Worm (Caenorhabditis elegans) whole organism, L3 larva: ENCODE results near the gene K07H8.11.

Source experiments
- R02D3.7 ChIP-seq: fragments of 150-350 bp; optimal IDR thresholded peaks from 2 replicates; lab custom pipeline; 2014; ENCODE audit warnings: missing biosample characterization, missing genetic modification characterization
- ZK546.5 ChIP-seq: sonication (generic microtip); optimal IDR thresholded peaks from 2 replicates; lab custom pipeline; 2017; ENCODE audit warnings: missing biosample characterization, missing genetic modification characterization
- aly-2 ChIP-seq: fragments of 150-350 bp; optimal IDR thresholded peaks from 2 replicates; lab custom pipeline; 2014; ENCODE audit warnings: missing biosample characterization, missing genetic modification characterization
- ama-1 ChIP-seq: fragments of 150-350 bp; optimal IDR thresholded peaks from 2 replicates; lab custom pipeline; 2018
- ceh-16 ChIP-seq: sonication (generic microtip); optimal IDR thresholded peaks from 2 replicates; lab custom pipeline; 2017; ENCODE audit warnings: missing biosample characterization, missing genetic modification characterization
- ceh-28 ChIP-seq: fragments of 150-350 bp; optimal IDR thresholded peaks from 2 replicates; lab custom pipeline; 2014; ENCODE audit warnings: missing biosample characterization, missing genetic modification reagents, missing genetic modification characterization
- ceh-82 ChIP-seq: fragments of 150-350 bp; optimal IDR thresholded peaks from 2 replicates; lab custom pipeline; 2014; ENCODE audit warnings: missing biosample characterization, missing genetic modification characterization
- ceh-9 ChIP-seq: sonication (generic microtip); optimal IDR thresholded peaks from 2 replicates; lab custom pipeline; 2018; ENCODE audit warnings: missing biosample characterization, missing genetic modification characterization
- daf-12 ChIP-seq: fragments of 150-350 bp; optimal IDR thresholded peaks from 2 replicates; lab custom pipeline; 2014; ENCODE audit warnings: missing biosample characterization, missing genetic modification reagents, missing genetic modification characterization
- egl-27 ChIP-seq: sonication (generic microtip); optimal IDR thresholded peaks from 4 replicates; lab custom pipeline; 2017; ENCODE audit warnings: missing biosample characterization, missing genetic modification reagents, missing genetic modification characterization
- egl-5 ChIP-seq: fragments of 150-350 bp; optimal IDR thresholded peaks from 2 replicates; lab custom pipeline; 2017; ENCODE audit warnings: missing biosample characterization, missing genetic modification reagents, missing genetic modification characterization, inconsistent platforms
- elt-1 ChIP-seq: fragments of 150-350 bp; optimal IDR thresholded peaks from 2 replicates; lab custom pipeline; 2014; ENCODE audit warnings: missing biosample characterization, missing genetic modification characterization
- elt-2 ChIP-seq: sonication (generic microtip); optimal IDR thresholded peaks from 2 replicates; lab custom pipeline; 2016; ENCODE audit warnings: missing genetic modification reagents, mild to moderate bottlenecking, missing genetic modification characterization, missing compliant biosample characterization
- elt-3 ChIP-seq, 3 experiments: fragments of 150-350 bp in 1 of 3; sonication (generic microtip) in 2 of 3; optimal IDR thresholded peaks; 2 replicates in 2 of 3; 4 replicates in 1 of 3; lab custom pipeline; 2014 to 2017; ENCODE audit warnings: missing biosample characterization in 3 of 3, missing genetic modification characterization in 3 of 3
- eor-1 ChIP-seq, 2 experiments: fragments of 150-350 bp; optimal IDR thresholded peaks; 2 replicates each; lab custom pipeline; 2014 to 2018; ENCODE audit warnings: missing biosample characterization in 2 of 2, missing genetic modification characterization in 2 of 2
- fkh-10 ChIP-seq: sonication (generic microtip); optimal IDR thresholded peaks from 2 replicates; lab custom pipeline; 2017; ENCODE audit warnings: missing biosample characterization, missing genetic modification reagents, missing genetic modification characterization
- fkh-2 ChIP-seq: fragments of 150-350 bp; optimal IDR thresholded peaks from 2 replicates; lab custom pipeline; 2014; ENCODE audit warnings: missing biosample characterization, missing genetic modification reagents, missing genetic modification characterization
- fos-1 ChIP-seq: fragments of 150-350 bp; optimal IDR thresholded peaks from 2 replicates; lab custom pipeline; 2014; ENCODE audit warnings: missing biosample characterization, missing genetic modification characterization
- hmg-11 ChIP-seq: sonication (generic microtip); optimal IDR thresholded peaks from 2 replicates; lab custom pipeline; 2016; ENCODE audit warnings: missing genetic modification characterization, missing compliant biosample characterization
- jun-1 ChIP-seq: fragments of 150-350 bp; optimal IDR thresholded peaks from 2 replicates; lab custom pipeline; 2014; ENCODE audit warnings: missing biosample characterization, missing genetic modification reagents, missing genetic modification characterization
- lin-15B ChIP-seq: fragments of 150-350 bp; optimal IDR thresholded peaks from 2 replicates; lab custom pipeline; 2014; ENCODE audit warnings: missing biosample characterization, missing genetic modification characterization
- lin-39 ChIP-seq: fragments of 150-350 bp; optimal IDR thresholded peaks from 2 replicates; lab custom pipeline; 2018; ENCODE audit warnings: missing biosample characterization, missing genetic modification reagents, missing genetic modification characterization
- lsy-12 ChIP-seq: sonication (generic microtip); optimal IDR thresholded peaks from 2 replicates; lab custom pipeline; 2016; ENCODE audit warnings: mild to moderate bottlenecking, missing genetic modification characterization, missing compliant biosample characterization
- mdl-1 ChIP-seq: fragments of 150-350 bp; optimal IDR thresholded peaks from 2 replicates; lab custom pipeline; 2014; ENCODE audit warnings: missing biosample characterization, missing genetic modification characterization
- mml-1 ChIP-seq: fragments of 150-350 bp; sonication (generic microtip); optimal IDR thresholded peaks from 3 replicates; lab custom pipeline; 2014; ENCODE audit warnings: missing biosample characterization, missing genetic modification characterization
- nfya-1 ChIP-seq: sonication (generic microtip); optimal IDR thresholded peaks from 2 replicates; lab custom pipeline; 2017; ENCODE audit warnings: missing genetic modification characterization, mild to moderate bottlenecking, missing compliant biosample characterization, antibody characterized with exemption, moderate library complexity; ENCODE audit not compliant: insufficient read depth
- nhr-11 ChIP-seq: fragments of 150-350 bp; optimal IDR thresholded peaks from 2 replicates; lab custom pipeline; 2014; ENCODE audit warnings: missing biosample characterization, missing genetic modification characterization
- nhr-12 ChIP-seq: fragments of 150-350 bp; optimal IDR thresholded peaks from 2 replicates; lab custom pipeline; 2014; ENCODE audit warnings: missing biosample characterization, missing genetic modification characterization
- nhr-23 ChIP-seq: fragments of 150-350 bp; optimal IDR thresholded peaks from 2 replicates; lab custom pipeline; 2014; ENCODE audit warnings: missing biosample characterization, missing genetic modification reagents, missing genetic modification characterization
- nhr-237 ChIP-seq: fragments of 150-350 bp; optimal IDR thresholded peaks from 2 replicates; lab custom pipeline; 2014; ENCODE audit warnings: missing biosample characterization, missing genetic modification characterization
- nhr-25 ChIP-seq: sonication (generic microtip); optimal IDR thresholded peaks from 2 replicates; lab custom pipeline; 2017; ENCODE audit warnings: missing biosample characterization, missing genetic modification characterization
- nhr-28 ChIP-seq: fragments of 150-350 bp; optimal IDR thresholded peaks from 2 replicates; lab custom pipeline; 2014; ENCODE audit warnings: missing biosample characterization, missing genetic modification characterization
- nhr-43 ChIP-seq: sonication (generic microtip); optimal IDR thresholded peaks from 2 replicates; lab custom pipeline; 2016; ENCODE audit warnings: mild to moderate bottlenecking, missing genetic modification characterization, missing compliant biosample characterization; ENCODE audit not compliant: poor library complexity, severe bottlenecking
- nhr-67 ChIP-seq: fragments of 150-350 bp; optimal IDR thresholded peaks from 2 replicates; lab custom pipeline; 2014; ENCODE audit warnings: missing biosample characterization, missing genetic modification characterization
- nhr-76 ChIP-seq: fragments of 150-350 bp; sonication (generic microtip); optimal IDR thresholded peaks from 5 replicates; lab custom pipeline; 2014; ENCODE audit warnings: missing biosample characterization, missing genetic modification characterization
- nhr-77 ChIP-seq: fragments of 150-350 bp; optimal IDR thresholded peaks from 2 replicates; lab custom pipeline; 2014; ENCODE audit warnings: missing biosample characterization, missing genetic modification characterization
- pha-4 ChIP-seq: fragments of 150-350 bp; optimal IDR thresholded peaks from 2 replicates; lab custom pipeline; 2014; ENCODE audit warnings: missing biosample characterization, missing genetic modification reagents, missing genetic modification characterization
- pqm-1 ChIP-seq: fragments of 150-350 bp; optimal IDR thresholded peaks from 2 replicates; lab custom pipeline; 2017; ENCODE audit warnings: missing biosample characterization, missing genetic modification characterization, inconsistent platforms
- sea-2 ChIP-seq: fragments of 150-350 bp; sonication (generic microtip); optimal IDR thresholded peaks from 4 replicates; lab custom pipeline; 2014; ENCODE audit warnings: missing biosample characterization, missing genetic modification reagents, missing genetic modification characterization
- skn-1 ChIP-seq: fragments of 150-350 bp; optimal IDR thresholded peaks from 2 replicates; lab custom pipeline; 2014; ENCODE audit warnings: missing biosample characterization, missing genetic modification characterization
- snpc-4 ChIP-seq: fragments of 150-350 bp; optimal IDR thresholded peaks from 2 replicates; lab custom pipeline; 2014; ENCODE audit warnings: missing biosample characterization, missing genetic modification characterization
- tbx-2 ChIP-seq: sonication (generic microtip); optimal IDR thresholded peaks from 2 replicates; lab custom pipeline; 2016; ENCODE audit warnings: mild to moderate bottlenecking, missing genetic modification characterization, missing compliant biosample characterization
- unc-39 ChIP-seq: sonication (generic microtip); optimal IDR thresholded peaks from 4 replicates; lab custom pipeline; 2017; ENCODE audit warnings: missing biosample characterization, missing genetic modification characterization
- unc-62 ChIP-seq: fragments of 150-350 bp; sonication (generic microtip); optimal IDR thresholded peaks from 4 replicates; lab custom pipeline; 2014; ENCODE audit warnings: missing biosample characterization, missing genetic modification reagents, missing genetic modification characterization
- zag-1 ChIP-seq: fragments of 150-350 bp; optimal IDR thresholded peaks from 2 replicates; lab custom pipeline; 2014; ENCODE audit warnings: missing biosample characterization, missing genetic modification characterization
- ztf-11 ChIP-seq: fragments of 150-350 bp; optimal IDR thresholded peaks from 2 replicates; lab custom pipeline; 2014; ENCODE audit warnings: missing biosample characterization, missing genetic modification characterization
- ztf-4 ChIP-seq: fragments of 150-350 bp; optimal IDR thresholded peaks from 2 replicates; lab custom pipeline; 2014; ENCODE audit warnings: missing biosample characterization, missing genetic modification characterization

Gene K07H8.11

DNA sequence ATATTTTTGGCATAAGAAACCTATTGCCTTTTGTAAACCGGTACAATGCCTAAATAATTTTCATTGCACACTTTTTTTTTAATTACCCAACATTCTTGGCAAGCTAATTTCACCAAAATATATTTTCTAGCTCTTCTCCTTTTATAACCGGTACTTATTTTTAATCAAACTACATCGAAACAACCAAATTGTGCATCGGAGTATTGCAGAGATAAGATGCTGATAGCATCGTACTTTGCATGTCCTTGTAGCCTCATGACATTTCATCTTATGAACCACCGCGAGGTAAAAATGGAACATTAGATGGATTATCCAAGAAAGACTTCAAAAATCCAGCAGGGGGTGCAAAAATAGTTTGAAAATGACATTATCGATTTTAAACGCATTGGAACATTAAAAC lies 19.9 kb downstream of the K07H8.11 start:
- TF ChIP-seq R02D3.7 (no peak), zag-1 (tag; lab: Kevin White, UChicago) (no peak), mml-1 (tag; lab: Kevin White, UChicago) (no peak), pqm-1 (peak; percentile 44), aly-2 (tag; lab: Kevin White, UChicago) (no peak), nfya-1 (tag; lab: Kevin White, UChicago) (no peak), daf-12 (tag; lab: Kevin White, UChicago) (no peak), ceh-28 (no peak), elt-2 (peak; percentile 41), nhr-23 (tag; lab: Kevin White, UChicago) (peak; percentile 12), elt-1 (tag; lab: Kevin White, UChicago) (peak; percentile 67), ztf-11 (tag; lab: Kevin White, UChicago) (no peak), fos-1 (no peak), egl-27 (tag; lab: Kevin White, UChicago) (no peak), elt-3 (tag; optimal IDR thresholded peaks at IDR 0.05; lab: Kevin White, UChicago) (no peak), pha-4 (tag; lab: Kevin White, UChicago) (no peak), sea-2 (GFP tag; lab: Kevin White, UChicago) (no peak), ceh-16 (no peak), nhr-12 (no peak), hmg-11 (tag; lab: Kevin White, UChicago) (no peak), ceh-82 (no peak)

DNA sequence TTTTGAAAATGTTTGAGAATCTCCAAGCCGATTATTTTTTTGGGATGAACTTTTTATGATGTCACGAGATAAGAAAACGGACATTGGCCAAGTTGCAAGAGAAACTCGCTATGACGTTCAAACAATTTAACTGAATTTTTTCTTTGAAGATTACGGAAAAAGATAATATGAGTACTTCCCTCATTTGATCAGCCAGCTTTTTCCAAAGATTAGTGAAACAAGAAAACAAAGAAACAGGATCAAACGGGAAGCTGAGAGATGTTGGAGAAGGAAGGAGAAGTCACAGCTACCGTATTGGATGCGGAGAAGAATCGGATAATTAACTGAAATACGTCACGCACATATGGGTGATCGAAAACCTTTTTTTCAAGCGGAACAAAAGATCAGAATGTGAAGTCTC lies 20.9 kb downstream of the K07H8.11 start:
- TF ChIP-seq nhr-23 (tag; lab: Kevin White, UChicago) = peak; percentile 62
- peak; percentile 82 for TF ChIP-seq elt-1 (tag; lab: Kevin White, UChicago)
- TF ChIP-seq nhr-43 (tag; lab: Kevin White, UChicago) = peak; percentile 0
- no peak for TF ChIP-seq fkh-2 (tag; lab: Kevin White, UChicago)

DNA sequence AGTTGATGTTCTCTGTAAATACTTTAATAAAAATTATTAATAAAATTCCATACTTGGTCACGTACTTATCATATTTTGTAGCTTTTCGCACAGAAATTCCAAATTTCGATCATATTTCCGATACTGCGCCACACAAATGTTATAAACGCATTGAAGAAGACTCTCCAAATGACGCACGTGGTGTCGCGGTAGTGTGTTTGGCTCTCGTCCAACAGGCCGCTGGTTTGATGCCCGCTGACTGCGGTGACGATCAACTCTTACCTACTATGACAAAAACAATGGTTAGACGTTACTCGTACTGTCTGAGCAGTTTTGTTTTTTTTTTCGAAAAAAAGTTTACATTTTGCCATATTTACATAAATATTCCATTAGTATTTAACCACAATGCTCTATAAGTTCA lies 22.3 kb downstream of the K07H8.11 start:
- no peak for TF ChIP-seq ztf-4 (tag; lab: Kevin White, UChicago)
- no peak for TF ChIP-seq ama-1
- TF ChIP-seq unc-39 (tag; lab: Kevin White, UChicago) = no peak
- peak; percentile 16 for TF ChIP-seq egl-5
- no peak for TF ChIP-seq ceh-16
- no peak for TF ChIP-seq ceh-28
- no peak for TF ChIP-seq lin-15B (tag; lab: Kevin White, UChicago)
- peak; percentile 22 for TF ChIP-seq tbx-2 (tag; lab: Kevin White, UChicago)
- TF ChIP-seq ceh-82 = no peak
- TF ChIP-seq elt-3 (tag; optimal IDR thresholded peaks at IDR 0.05; lab: Kevin White, UChicago) = peak in 1 of 3 experiments; percentile 72
- no peak for TF ChIP-seq nhr-77
- TF ChIP-seq zag-1 (tag; lab: Kevin White, UChicago) = no peak
- TF ChIP-seq eor-1 (tag; optimal IDR thresholded peaks at IDR 0.05; lab: Kevin White, UChicago) = no peak
- TF ChIP-seq nhr-43 (tag; lab: Kevin White, UChicago) = peak; percentile 57
- peak; percentile 66 for TF ChIP-seq elt-2
- TF ChIP-seq lin-39 (tag; lab: Kevin White, UChicago) = peak; percentile 70
- TF ChIP-seq mml-1 (tag; lab: Kevin White, UChicago) = no peak
- TF ChIP-seq ztf-11 (tag; lab: Kevin White, UChicago) = no peak
- TF ChIP-seq nhr-237 = no peak
- no peak for TF ChIP-seq ZK546.5 (tag; lab: Kevin White, UChicago)
- TF ChIP-seq nhr-11 = no peak
- TF ChIP-seq egl-27 (tag; lab: Kevin White, UChicago) = no peak
- peak; percentile 89 for TF ChIP-seq hmg-11 (tag; lab: Kevin White, UChicago)
- TF ChIP-seq unc-62 (GFP tag; lab: Kevin White, UChicago) = no peak
- TF ChIP-seq snpc-4 (tag; lab: Kevin White, UChicago) = no peak
- peak; percentile 71 for TF ChIP-seq nfya-1 (tag; lab: Kevin White, UChicago)
- TF ChIP-seq nhr-28 (tag; lab: Kevin White, UChicago) = no peak
- no peak for TF ChIP-seq elt-1 (tag; lab: Kevin White, UChicago)
- no peak for TF ChIP-seq aly-2 (tag; lab: Kevin White, UChicago)
- TF ChIP-seq sea-2 (GFP tag; lab: Kevin White, UChicago) = no peak
- TF ChIP-seq nhr-67 = no peak
- TF ChIP-seq skn-1 (tag; lab: Kevin White, UChicago) = peak; percentile 35
- TF ChIP-seq mdl-1 (tag; lab: Kevin White, UChicago) = no peak
- TF ChIP-seq R02D3.7 = no peak
- TF ChIP-seq nhr-23 (tag; lab: Kevin White, UChicago) = peak; percentile 58
- no peak for TF ChIP-seq ceh-9 (tag; lab: Kevin White, UChicago)
- peak; percentile 48 for TF ChIP-seq lsy-12 (tag; lab: Kevin White, UChicago)
- no peak for TF ChIP-seq fos-1
- TF ChIP-seq daf-12 (tag; lab: Kevin White, UChicago) = no peak
- TF ChIP-seq nhr-12 = no peak
- no peak for TF ChIP-seq fkh-10
- peak; percentile 64 for TF ChIP-seq pha-4 (tag; lab: Kevin White, UChicago)
- TF ChIP-seq pqm-1 = peak; percentile 13
- TF ChIP-seq fkh-2 (tag; lab: Kevin White, UChicago) = no peak
- TF ChIP-seq jun-1 (tag; lab: Kevin White, UChicago) = peak; percentile 31
- no peak for TF ChIP-seq nhr-76
- peak; percentile 51 for TF ChIP-seq nhr-25 (tag; lab: Kevin White, UChicago)
